Worm (Caenorhabditis elegans): Measurements from ENCODE around the gene scl-11.

ce11 chrIV:13052568-13052967 lies 1.4 kb downstream of the scl-11 start, which contains the start of gene F49E11.7:
- TF ChIP-seq ama-1 (optimal IDR thresholded peaks at IDR 0.05) = no peak
- TF ChIP-seq hmg-4 (GFP tag; optimal IDR thresholded peaks at IDR 0.05) = no peak
- no peak for TF ChIP-seq flt-1 (GFP tag; IDR thresholded peaks at IDR 0.05)
